Fruit fly (Drosophila melanogaster) whole organism, embryonic: ENCODE measurements around the gene Antp.

Source experiments
- Abd-B ChIP-seq: fragments of 200-800 bp; sonication (Bioruptor generic); optimal IDR thresholded peaks from 2 replicates; lab custom pipeline; 2018; ENCODE audit warnings: missing biosample characterization, mild to moderate bottlenecking, missing genetic modification characterization, moderate library complexity
- Aef1 ChIP-seq: fragments of 200-800 bp; sonication (Bioruptor generic); IDR thresholded peaks from 3 replicates; pipeline ENCODE4 v1.3.6; 2022; ENCODE audit warnings: missing biosample characterization, missing genetic modification characterization
- Atf-2 ChIP-seq: fragments of 200-800 bp; sonication (Bioruptor generic); optimal IDR thresholded peaks from 2 replicates; lab custom pipeline; 2016; ENCODE audit warnings: missing biosample characterization, missing genetic modification characterization
- Atf6 ChIP-seq: fragments of 200-800 bp; sonication (Bioruptor generic); IDR thresholded peaks from 2 replicates; pipeline ENCODE4 v1.3.6; 2022; ENCODE audit warnings: missing biosample characterization, missing genetic modification characterization
- CG10147 ChIP-seq: fragments of 200-800 bp; sonication (Bioruptor generic); optimal IDR thresholded peaks from 2 replicates; lab custom pipeline; 2019; ENCODE audit warnings: missing biosample characterization, mild to moderate bottlenecking, missing genetic modification characterization, moderate library complexity
- CG10321 ChIP-seq: fragments of 200-800 bp; sonication (Bioruptor generic); IDR thresholded peaks from 2 replicates; pipeline ENCODE4 v1.3.6; 2022; ENCODE audit warnings: missing biosample characterization, missing genetic modification characterization
- CG10366 ChIP-seq: fragments of 200-800 bp; sonication (Bioruptor generic); IDR thresholded peaks from 2 replicates; pipeline ENCODE4 v1.3.6; 2022; ENCODE audit warnings: missing biosample characterization, missing genetic modification characterization
- CG11093 ChIP-seq: fragments of 200-800 bp; sonication (Bioruptor generic); IDR thresholded peaks from 3 replicates; pipeline ENCODE4 v1.3.6; 2022; ENCODE audit warnings: missing biosample characterization, missing genetic modification characterization
- CG12391 ChIP-seq: fragments of 200-800 bp; sonication (Bioruptor generic); optimal IDR thresholded peaks from 3 replicates; lab custom pipeline; 2018; ENCODE audit warnings: missing biosample characterization, mild to moderate bottlenecking, missing genetic modification characterization, moderate library complexity
- CG13123 ChIP-seq: fragments of 200-800 bp; sonication (Bioruptor generic); optimal IDR thresholded peaks from 2 replicates; lab custom pipeline; 2016; ENCODE audit warnings: missing biosample characterization, missing genetic modification characterization
- CG16863 ChIP-seq: fragments of 200-800 bp; sonication (Bioruptor generic); optimal IDR thresholded peaks from 3 replicates; lab custom pipeline; 2016; ENCODE audit warnings: missing biosample characterization, missing genetic modification characterization
- CG17186 ChIP-seq: fragments of 200-800 bp; sonication (Bioruptor generic); optimal IDR thresholded peaks from 3 replicates; lab custom pipeline; 2017; ENCODE audit warnings: missing biosample characterization, missing genetic modification reagents, missing genetic modification characterization
- CG2875 ChIP-seq: fragments of 200-800 bp; sonication (Bioruptor generic); optimal IDR thresholded peaks from 2 replicates; lab custom pipeline; 2017; ENCODE audit warnings: missing biosample characterization, mild to moderate bottlenecking, missing genetic modification characterization, missing genetic modification reagents
- CG3163 ChIP-seq: fragments of 200-800 bp; sonication (Bioruptor generic); optimal IDR thresholded peaks from 3 replicates; lab custom pipeline; 2016; ENCODE audit warnings: missing biosample characterization, missing genetic modification characterization
- CG3407 ChIP-seq: fragments of 200-800 bp; sonication (Bioruptor generic); optimal IDR thresholded peaks from 2 replicates; lab custom pipeline; 2018; ENCODE audit warnings: missing biosample characterization, mild to moderate bottlenecking, missing genetic modification characterization
- CG3847 ChIP-seq: fragments of 200-800 bp; sonication (Bioruptor generic); IDR thresholded peaks from 2 replicates; pipeline ENCODE4 v1.3.6; 2022; ENCODE audit warnings: missing biosample characterization, missing genetic modification characterization
- CG6254 ChIP-seq: fragments of 200-800 bp; sonication (Bioruptor generic); optimal IDR thresholded peaks from 3 replicates; lab custom pipeline; 2017; ENCODE audit warnings: mild to moderate bottlenecking, missing biosample characterization, missing genetic modification reagents, missing genetic modification characterization
- CG7357 ChIP-seq: fragments of 200-800 bp; sonication (Bioruptor generic); IDR thresholded peaks from 3 replicates; pipeline ENCODE4 v1.3.6; 2022; ENCODE audit warnings: missing biosample characterization, missing genetic modification characterization
- CG7839 ChIP-seq: fragments of 200-800 bp; sonication (Bioruptor generic); optimal IDR thresholded peaks from 3 replicates; lab custom pipeline; 2018; ENCODE audit warnings: missing biosample characterization, mild to moderate bottlenecking, missing genetic modification characterization, moderate library complexity
- CG7928 ChIP-seq: fragments of 200-800 bp; sonication (Bioruptor generic); optimal IDR thresholded peaks from 2 replicates; lab custom pipeline; 2017; ENCODE audit warnings: missing biosample characterization, mild to moderate bottlenecking, missing genetic modification characterization
- CG8924 ChIP-seq: fragments of 200-800 bp; optimal IDR thresholded peaks from 3 replicates; lab custom pipeline; 2019; ENCODE audit warnings: missing biosample characterization, mild to moderate bottlenecking, missing genetic modification characterization, moderate library complexity
- CG9727 ChIP-seq: fragments of 200-800 bp; sonication (Bioruptor generic); optimal IDR thresholded peaks from 3 replicates; lab custom pipeline; 2017; ENCODE audit warnings: missing biosample characterization, mild to moderate bottlenecking, missing genetic modification characterization
- CG9797 ChIP-seq: fragments of 200-800 bp; sonication (Bioruptor generic); optimal IDR thresholded peaks from 3 replicates; lab custom pipeline; 2018; ENCODE audit warnings: missing biosample characterization, mild to moderate bottlenecking, missing genetic modification characterization
- CrebB ChIP-seq: fragments of 200-800 bp; sonication (Bioruptor generic); optimal IDR thresholded peaks from 3 replicates; lab custom pipeline; 2018; ENCODE audit warnings: missing biosample characterization, mild to moderate bottlenecking, missing genetic modification characterization
- Dfd ChIP-seq, 2 experiments: fragments of >200 bp; optimal IDR thresholded peaks; 2 replicates each; lab custom pipeline; 2017; ENCODE audit warnings: missing biosample characterization in 2 of 2, missing genetic modification characterization in 2 of 2
- E2f1 ChIP-seq: fragments of 200-800 bp; sonication (Bioruptor generic); IDR thresholded peaks from 2 replicates; pipeline ENCODE4 v1.3.6; 2022; ENCODE audit warnings: missing biosample characterization, missing genetic modification characterization
- H15 ChIP-seq: fragments of 200-800 bp; sonication (Bioruptor generic); IDR thresholded peaks from 3 replicates; pipeline ENCODE4 v1.3.6; 2022; ENCODE audit warnings: missing biosample characterization, missing genetic modification characterization
- HLHmδ ChIP-seq: fragments of 200-800 bp; sonication (Bioruptor generic); optimal IDR thresholded peaks from 2 replicates; lab custom pipeline; 2018; ENCODE audit warnings: missing biosample characterization, mild to moderate bottlenecking, missing genetic modification characterization, moderate library complexity
- Hand ChIP-seq: fragments of 200-800 bp; sonication (Bioruptor generic); optimal IDR thresholded peaks from 2 replicates; lab custom pipeline; 2017; ENCODE audit warnings: mild to moderate bottlenecking, missing biosample characterization, missing genetic modification reagents, missing genetic modification characterization
- Hey ChIP-seq: fragments of 200-800 bp; sonication (Bioruptor generic); optimal IDR thresholded peaks from 3 replicates; lab custom pipeline; 2018; ENCODE audit warnings: missing biosample characterization, mild to moderate bottlenecking, missing genetic modification characterization
- Meics ChIP-seq: fragments of 200-800 bp; sonication (Bioruptor generic); optimal IDR thresholded peaks from 2 replicates; lab custom pipeline; 2017; ENCODE audit warnings: missing biosample characterization, mild to moderate bottlenecking, missing genetic modification characterization
- Ptx1 ChIP-seq: fragments of 200-800 bp; sonication (Bioruptor generic); IDR thresholded peaks from 2 replicates; pipeline ENCODE4 v1.3.6; 2022; ENCODE audit warnings: missing biosample characterization, missing genetic modification characterization
- Sox100B ChIP-seq: fragments of 200-800 bp; sonication (Bioruptor generic); optimal IDR thresholded peaks from 3 replicates; lab custom pipeline; 2018; ENCODE audit warnings: missing biosample characterization, mild to moderate bottlenecking, missing genetic modification characterization
- bowl ChIP-seq: fragments of 200-800 bp; sonication (Bioruptor generic); IDR thresholded peaks from 2 replicates; pipeline ENCODE4 v1.3.6; 2022; ENCODE audit warnings: missing biosample characterization, missing genetic modification characterization
- caup ChIP-seq: fragments of 200-800 bp; sonication (Bioruptor generic); optimal IDR thresholded peaks from 3 replicates; lab custom pipeline; 2017; ENCODE audit warnings: missing biosample characterization, mild to moderate bottlenecking, missing genetic modification characterization, moderate library complexity; ENCODE audit not compliant: severe bottlenecking
- crc ChIP-seq: fragments of 200-800 bp; sonication (Bioruptor generic); optimal IDR thresholded peaks from 2 replicates; lab custom pipeline; 2016; ENCODE audit warnings: missing biosample characterization, missing genetic modification characterization
- gce ChIP-seq: fragments of 200-800 bp; sonication (Bioruptor generic); IDR thresholded peaks from 3 replicates; pipeline ENCODE4 v1.3.6; 2022; ENCODE audit warnings: missing biosample characterization, missing genetic modification characterization
- kah ChIP-seq: fragments of 200-800 bp; sonication (Bioruptor generic); optimal IDR thresholded peaks from 2 replicates; lab custom pipeline; 2018; ENCODE audit warnings: missing biosample characterization, mild to moderate bottlenecking, missing genetic modification characterization
- knrl ChIP-seq: fragments of 200-800 bp; sonication (Bioruptor generic); IDR thresholded peaks from 3 replicates; pipeline ENCODE4 v1.3.6; 2022; ENCODE audit warnings: missing biosample characterization, missing genetic modification characterization; ENCODE audit not compliant: partially characterized antibody
- lbe ChIP-seq: fragments of 200-800 bp; sonication (Bioruptor generic); optimal IDR thresholded peaks from 2 replicates; lab custom pipeline; 2016; ENCODE audit warnings: missing biosample characterization, mild to moderate bottlenecking, missing genetic modification characterization
- mld ChIP-seq: fragments of 200-800 bp; sonication (Bioruptor generic); IDR thresholded peaks from 3 replicates; pipeline ENCODE4 v1.3.6; 2022; ENCODE audit warnings: missing biosample characterization, missing genetic modification characterization; ENCODE audit not compliant: partially characterized antibody
- stc ChIP-seq: fragments of 200-800 bp; sonication (Bioruptor generic); IDR thresholded peaks from 2 replicates; pipeline ENCODE4 v1.3.6; 2022; ENCODE audit warnings: missing biosample characterization, missing genetic modification characterization
- tio ChIP-seq: fragments of 200-800 bp; sonication (Bioruptor generic); optimal IDR thresholded peaks from 2 replicates; lab custom pipeline; 2017; ENCODE audit warnings: missing biosample characterization, missing genetic modification characterization, inconsistent platforms
- toy ChIP-seq: fragments of 200-800 bp; sonication (Bioruptor generic); IDR thresholded peaks from 2 replicates; pipeline ENCODE4 v1.3.6; 2022; ENCODE audit warnings: missing biosample characterization, missing genetic modification characterization

Gene Antp

dm6 chr3R:6932780-6933347 lies 66.2 kb downstream of the Antp start (continued):
- TF ChIP-seq CG10321 (GFP tag; lab: Robert Waterston, UW) (no peak), caup (GFP tag; lab: Kevin White, UChicago) (no peak), CG8924 (tag; lab: Kevin White, UChicago) (peak; percentile 10), Atf-2 (no peak), CG10147 (GFP tag; lab: Kevin White, UChicago) (no peak), CG7839 (tag; lab: Kevin White, UChicago) (peak; percentile 33), toy (GFP tag; lab: Robert Waterston, UW) (no peak), CG7357 (no peak), CG9797 (GFP tag; lab: Kevin White, UChicago) (no peak), CG11093 (GFP tag; lab: Robert Waterston, UW) (no peak), CG17186 (no peak), gce (GFP tag; lab: Robert Waterston, UW) (no peak), Hand (GFP tag; lab: Kevin White, UChicago) (no peak), CG16863 (GFP tag; lab: Kevin White, UChicago) (no peak), bowl (GFP tag; lab: Robert Waterston, UW) (no peak), CG2875 (GFP tag; lab: Kevin White, UChicago) (no peak), H15 (no peak), E2f1 (no peak), Ptx1 (GFP tag; lab: Robert Waterston, UW) (no peak), CG13123 (GFP tag; lab: Kevin White, UChicago) (no peak), CG3847 (GFP tag; lab: Robert Waterston, UW) (no peak), CG3407 (GFP tag; lab: Kevin White, UChicago) (no peak), mld (GFP tag; lab: Robert Waterston, UW) (no peak), CrebB (tag; lab: Kevin White, UChicago) (no peak), crc (GFP tag; lab: Kevin White, UChicago) (no peak), Hey (tag; lab: Kevin White, UChicago) (no peak), CG3163 (GFP tag; lab: Kevin White, UChicago) (no peak), Meics (GFP tag; lab: Kevin White, UChicago) (peak; percentile 13), Dfd (GFP tag; optimal IDR thresholded peaks at IDR 0.05; lab: Kevin White, UChicago) (no peak), lbe (no peak), CG7928 (GFP tag; lab: Kevin White, UChicago) (no peak), CG12391 (tag; lab: Kevin White, UChicago) (peak; percentile 34), Sox100B (peak; percentile 28), CG10366 (GFP tag; lab: Robert Waterston, UW) (no peak), CG6254 (no peak), Atf6 (no peak), CG9727 (GFP tag; lab: Kevin White, UChicago) (peak; percentile 49), HLHmδ (GFP tag; lab: Kevin White, UChicago) (no peak), Abd-B (GFP tag; lab: Kevin White, UChicago) (no peak), Aef1 (GFP tag; lab: Robert Waterston, UW) (0 out of 3 replicates have a peak, but pooled peaks have one; percentile 18), knrl (GFP tag; lab: Robert Waterston, UW) (no peak), stc (GFP tag; lab: Robert Waterston, UW) (no peak), kah (GFP tag; lab: Kevin White, UChicago) (no peak), tio (peak; percentile 20)
